Fruit fly (Drosophila melanogaster): ENCODE results near the gene CG12617.

dm6 chr2L:20328569-20328968 lies 34.1 kb downstream of the CG12617 start:
- TF ChIP-seq pad (GFP tag; optimal IDR thresholded peaks at IDR 0.05) (no peak), toe (GFP tag; optimal IDR thresholded peaks at IDR 0.05) (no peak), kay (GFP tag; ENCODE audit: borderline replicate concordance) (no peak), Hr96 (GFP tag; optimal IDR thresholded peaks at IDR 0.05) (no peak), ovo (GFP tag; optimal IDR thresholded peaks at IDR 0.05) (no peak), CG1620 (GFP tag; optimal IDR thresholded peaks at IDR 0.05) (no peak), Clk (GFP tag; optimal IDR thresholded peaks at IDR 0.05) (no peak), Crg-1 (GFP tag; optimal IDR thresholded peaks at IDR 0.05) (no peak), CG7101 (tag; optimal IDR thresholded peaks at IDR 0.05) (no peak)
